Worm (Caenorhabditis elegans): ENCODE data around the gene Y48E1B.17.

ce11 chrII:13491254-13491889 is 49.5 kb downstream of the Y48E1B.17 start, which contains the start of gene alh-7:
- TF ChIP-seq dmd-4 (tag; optimal IDR thresholded peaks at IDR 0.05) (no peak), crh-2 (tag; optimal IDR thresholded peaks at IDR 0.05) (no peak), ceh-82 (tag; optimal IDR thresholded peaks at IDR 0.05) (no peak), F13H6.1 (tag; optimal IDR thresholded peaks at IDR 0.05) (no peak), ztf-4 (tag; optimal IDR thresholded peaks at IDR 0.05) (no peak), lin-11 (tag; optimal IDR thresholded peaks at IDR 0.05) (no peak), ztf-1 (GFP tag; conservative IDR thresholded peaks at IDR 0.05) (no peak), nhr-23 (tag; optimal IDR thresholded peaks at IDR 0.05) (no peak), R02D3.7 (tag; optimal IDR thresholded peaks at IDR 0.05) (no peak), egl-27 (tag; optimal IDR thresholded peaks at IDR 0.05) (no peak)
